Fruit fly (Drosophila melanogaster) whole organism, embryonic: ENCODE measurements around the gene scrt.

Source experiments
- Atf6 ChIP-seq: fragments of 200-800 bp; sonication (Bioruptor generic); IDR thresholded peaks from 2 replicates; pipeline ENCODE4 v1.3.6; 2022; ENCODE audit warnings: missing biosample characterization, missing genetic modification characterization
- BEAF-32 ChIP-seq: fragments of 200-800 bp; sonication (Bioruptor generic); optimal IDR thresholded peaks from 3 replicates; lab custom pipeline; 2017; ENCODE audit warnings: missing biosample characterization, missing genetic modification characterization, mild to moderate bottlenecking, moderate library complexity, missing genetic modification reagents
- CG12659 ChIP-seq: fragments of 200-800 bp; sonication (Bioruptor generic); optimal IDR thresholded peaks from 3 replicates; lab custom pipeline; 2017; ENCODE audit warnings: mild to moderate bottlenecking, missing biosample characterization, missing genetic modification reagents, missing genetic modification characterization
- CG14441 ChIP-seq: fragments of 200-800 bp; sonication (Bioruptor generic); IDR thresholded peaks from 2 replicates; pipeline ENCODE4 v1.3.6; 2022; ENCODE audit warnings: missing biosample characterization, missing genetic modification characterization
- CG15601 ChIP-seq: fragments of 200-800 bp; sonication (Bioruptor generic); optimal IDR thresholded peaks from 3 replicates; lab custom pipeline; 2019; ENCODE audit warnings: missing biosample characterization, mild to moderate bottlenecking, missing genetic modification characterization, moderate library complexity
- CG1647 ChIP-seq: fragments of 200-800 bp; sonication (Bioruptor generic); optimal IDR thresholded peaks from 3 replicates; lab custom pipeline; 2016; ENCODE audit warnings: missing biosample characterization, missing genetic modification characterization
- CG17912 ChIP-seq: fragments of 200-800 bp; sonication (Bioruptor generic); optimal IDR thresholded peaks from 2 replicates; lab custom pipeline; 2018; ENCODE audit warnings: missing biosample characterization, mild to moderate bottlenecking, missing genetic modification characterization
- CG2120 ChIP-seq: fragments of 200-800 bp; sonication (Bioruptor generic); optimal IDR thresholded peaks from 3 replicates; lab custom pipeline; 2016; ENCODE audit warnings: missing biosample characterization, missing genetic modification characterization
- CG2202 ChIP-seq: fragments of 200-800 bp; sonication (Bioruptor generic); optimal IDR thresholded peaks from 2 replicates; lab custom pipeline; 2018; ENCODE audit warnings: missing biosample characterization, mild to moderate bottlenecking, missing genetic modification characterization
- CG33557 ChIP-seq: fragments of 200-800 bp; sonication (Bioruptor generic); optimal IDR thresholded peaks from 2 replicates; lab custom pipeline; 2019; ENCODE audit warnings: missing biosample characterization, mild to moderate bottlenecking, missing genetic modification characterization, moderate library complexity
- CG34224 ChIP-seq: fragments of 200-800 bp; sonication (Bioruptor generic); IDR thresholded peaks from 3 replicates; pipeline ENCODE4 v1.3.6; 2022; ENCODE audit warnings: missing biosample characterization, missing genetic modification characterization; ENCODE audit not compliant: partially characterized antibody
- CG3995 ChIP-seq: fragments of 200-800 bp; sonication (Bioruptor generic); optimal IDR thresholded peaks from 3 replicates; lab custom pipeline; 2016; ENCODE audit warnings: missing biosample characterization, missing genetic modification characterization
- CG43689 ChIP-seq: fragments of 200-800 bp; sonication (Bioruptor generic); IDR thresholded peaks from 2 replicates; pipeline ENCODE4 v1.3.6; 2022; ENCODE audit warnings: missing biosample characterization, missing genetic modification characterization
- CG4424 ChIP-seq: fragments of 200-800 bp; sonication (Bioruptor generic); optimal IDR thresholded peaks from 3 replicates; lab custom pipeline; 2016; ENCODE audit warnings: missing biosample characterization, missing genetic modification characterization
- CG6689 ChIP-seq: fragments of 200-800 bp; sonication (Bioruptor generic); IDR thresholded peaks from 2 replicates; pipeline ENCODE4 v1.3.6; 2022; ENCODE audit warnings: missing biosample characterization, missing genetic modification characterization
- CG7987 ChIP-seq: fragments of 200-800 bp; sonication (Bioruptor generic); optimal IDR thresholded peaks from 2 replicates; lab custom pipeline; 2018; ENCODE audit warnings: missing biosample characterization, mild to moderate bottlenecking, missing genetic modification characterization, moderate library complexity
- CG9609 ChIP-seq: fragments of 200-800 bp; sonication (Bioruptor generic); optimal IDR thresholded peaks from 3 replicates; lab custom pipeline; 2016; ENCODE audit warnings: missing biosample characterization, missing genetic modification characterization
- CG9727 ChIP-seq: fragments of 200-800 bp; sonication (Bioruptor generic); optimal IDR thresholded peaks from 3 replicates; lab custom pipeline; 2017; ENCODE audit warnings: missing biosample characterization, mild to moderate bottlenecking, missing genetic modification characterization
- CG9817 ChIP-seq: fragments of 200-800 bp; sonication (Bioruptor generic); optimal IDR thresholded peaks from 2 replicates; lab custom pipeline; 2018; ENCODE audit warnings: missing biosample characterization, mild to moderate bottlenecking, missing genetic modification characterization, moderate library complexity
- CG9932 ChIP-seq: fragments of 200-800 bp; sonication (Bioruptor generic); IDR thresholded peaks from 2 replicates; pipeline ENCODE4 v1.3.6; 2022; ENCODE audit warnings: missing biosample characterization, missing genetic modification characterization
- Drgx ChIP-seq: fragments of 200-800 bp; sonication (Bioruptor generic); IDR thresholded peaks from 2 replicates; pipeline ENCODE4 v1.3.6; 2022; ENCODE audit warnings: missing biosample characterization, missing genetic modification characterization
- Ets65A ChIP-seq: fragments of 200-800 bp; sonication (Bioruptor generic); peaks from one replicate; lab custom pipeline; 2016; ENCODE audit warnings: missing biosample characterization, missing genetic modification characterization
- H15 ChIP-seq: fragments of 200-800 bp; sonication (Bioruptor generic); IDR thresholded peaks from 3 replicates; pipeline ENCODE4 v1.3.6; 2022; ENCODE audit warnings: missing biosample characterization, missing genetic modification characterization
- Jarid2 ChIP-seq: fragments of 200-800 bp; sonication (Bioruptor generic); optimal IDR thresholded peaks from 3 replicates; lab custom pipeline; 2017; ENCODE audit warnings: mild to moderate bottlenecking, missing biosample characterization, missing genetic modification reagents, missing genetic modification characterization
- Lpt ChIP-seq: fragments of >200 bp; optimal IDR thresholded peaks from 2 replicates; lab custom pipeline; 2018; ENCODE audit warnings: missing biosample characterization, missing genetic modification characterization
- Mad ChIP-seq: fragments of 200-800 bp; sonication (Bioruptor generic); optimal IDR thresholded peaks from 2 replicates; lab custom pipeline; 2016; ENCODE audit warnings: missing biosample characterization, missing genetic modification characterization
- Max ChIP-seq: fragments of 200-800 bp; sonication (Bioruptor generic); optimal IDR thresholded peaks from 2 replicates; lab custom pipeline; 2016; ENCODE audit warnings: missing biosample characterization, mild to moderate bottlenecking, missing genetic modification characterization
- NC2α ChIP-seq: fragments of 200-800 bp; sonication (Bioruptor generic); optimal IDR thresholded peaks from 2 replicates; lab custom pipeline; 2016; ENCODE audit warnings: missing biosample characterization, missing genetic modification characterization
- NfI ChIP-seq: fragments of 200-800 bp; sonication (Bioruptor generic); optimal IDR thresholded peaks from 3 replicates; lab custom pipeline; 2018; ENCODE audit warnings: missing biosample characterization, mild to moderate bottlenecking, missing genetic modification characterization, moderate library complexity
- bab2 ChIP-seq: fragments of 200-800 bp; sonication (Bioruptor generic); optimal IDR thresholded peaks from 2 replicates; lab custom pipeline; 2016; ENCODE audit warnings: missing biosample characterization, missing genetic modification characterization
- btn ChIP-seq: fragments of 200-800 bp; sonication (Bioruptor generic); optimal IDR thresholded peaks from 2 replicates; lab custom pipeline; 2016; ENCODE audit warnings: missing biosample characterization, missing genetic modification characterization
- dpn ChIP-seq, 2 experiments: fragments of 200-800 bp; sonication (Bioruptor generic); optimal IDR thresholded peaks; 3 replicates each; lab custom pipeline; 2016; ENCODE audit warnings: missing biosample characterization in 2 of 2, missing genetic modification characterization in 2 of 2
- fd3F ChIP-seq: fragments of 200-800 bp; sonication (Bioruptor generic); optimal IDR thresholded peaks from 2 replicates; lab custom pipeline; 2018; ENCODE audit warnings: missing biosample characterization, mild to moderate bottlenecking, missing genetic modification characterization, moderate library complexity
- gt ChIP-seq: fragments of 200-800 bp; sonication (Bioruptor generic); IDR thresholded peaks from 2 replicates; pipeline ENCODE4 v1.3.6; 2022; ENCODE audit warnings: missing biosample characterization, missing genetic modification characterization
- nom ChIP-seq: fragments of 200-800 bp; sonication (Bioruptor generic); optimal IDR thresholded peaks from 2 replicates; lab custom pipeline; 2017; ENCODE audit warnings: missing biosample characterization, missing genetic modification characterization, mild to moderate bottlenecking, moderate library complexity, missing genetic modification reagents
- sqz ChIP-seq: fragments of 200-800 bp; sonication (Bioruptor generic); optimal IDR thresholded peaks from 3 replicates; lab custom pipeline; 2018; ENCODE audit warnings: missing biosample characterization, mild to moderate bottlenecking, missing genetic modification characterization
- tgo ChIP-seq: fragments of 200-800 bp; sonication (Bioruptor generic); IDR thresholded peaks from 3 replicates; pipeline ENCODE4 v1.3.6; 2022; ENCODE audit warnings: missing biosample characterization, missing genetic modification characterization
- tio ChIP-seq: fragments of 200-800 bp; sonication (Bioruptor generic); optimal IDR thresholded peaks from 2 replicates; lab custom pipeline; 2017; ENCODE audit warnings: missing biosample characterization, missing genetic modification characterization, inconsistent platforms
- vvl ChIP-seq: fragments of 200-800 bp; sonication (Bioruptor generic); IDR thresholded peaks from 2 replicates; pipeline ENCODE4 v1.3.6; 2022; ENCODE audit warnings: missing biosample characterization, missing genetic modification characterization

scrt gene

DNA sequence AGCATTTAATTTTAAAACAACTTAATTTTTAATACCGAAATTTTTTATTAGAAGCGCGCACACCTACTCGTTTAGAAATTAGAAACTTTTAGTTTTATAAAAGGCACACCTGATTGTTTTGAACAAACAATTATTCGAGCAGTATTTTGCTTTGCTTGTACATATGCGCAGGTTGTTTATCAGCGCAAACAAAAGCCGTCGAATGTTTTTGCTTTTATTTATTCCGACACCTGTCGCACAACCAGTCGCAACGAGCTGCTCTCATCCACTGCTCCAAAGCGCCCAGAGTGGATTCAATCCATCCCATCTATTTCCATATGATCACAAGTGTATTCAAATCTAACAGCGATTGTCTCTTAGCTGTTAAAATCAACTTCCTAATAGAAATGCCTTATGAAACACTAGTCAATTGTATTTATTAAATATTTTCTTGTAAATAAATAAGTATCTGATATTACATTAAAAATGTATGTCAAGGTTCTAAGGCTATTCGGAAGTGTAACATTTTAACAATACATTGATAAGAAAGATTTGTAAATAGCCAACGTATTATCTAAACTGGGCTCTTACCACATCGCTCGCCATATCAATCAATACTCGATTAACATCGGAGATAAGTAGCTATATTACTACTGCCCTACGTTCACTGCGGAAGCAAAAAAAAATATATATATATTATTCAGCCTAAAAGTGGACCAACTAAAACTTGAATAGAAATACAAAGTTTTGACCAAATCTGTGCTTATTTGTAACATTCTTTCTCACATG is 42.2 kb downstream of the scrt start, which contains the start of gene CG11594 (continued):
- TF ChIP-seq CG33557 (GFP tag; lab: Kevin White, UChicago) (no peak), Atf6 (peak; percentile 65), CG9817 (tag; lab: Kevin White, UChicago) (peak; percentile 48), CG9727 (GFP tag; lab: Kevin White, UChicago) (peak; percentile 27), Lpt (no peak), BEAF-32 (GFP tag; lab: Kevin White, UChicago) (no peak), H15 (GFP tag; lab: Robert Waterston, UW) (no peak), Jarid2 (GFP tag; lab: Kevin White, UChicago) (peak; percentile 21), dpn (GFP tag; optimal IDR thresholded peaks at IDR 0.05; lab: Kevin White, UChicago) (peak in 1 of 2 experiments; percentile 51), sqz (GFP tag; lab: Kevin White, UChicago) (no peak), NfI (GFP tag; lab: Kevin White, UChicago) (peak; percentile 12), CG2120 (GFP tag; lab: Kevin White, UChicago) (peak; percentile 26), fd3F (GFP tag; lab: Kevin White, UChicago) (peak; percentile 39), CG12659 (GFP tag; lab: Kevin White, UChicago) (peak; percentile 32), vvl (GFP tag; lab: Robert Waterston, UW) (peak; percentile 36), CG17912 (peak; percentile 30), tio (GFP tag; lab: Kevin White, UChicago) (no peak)

DNA sequence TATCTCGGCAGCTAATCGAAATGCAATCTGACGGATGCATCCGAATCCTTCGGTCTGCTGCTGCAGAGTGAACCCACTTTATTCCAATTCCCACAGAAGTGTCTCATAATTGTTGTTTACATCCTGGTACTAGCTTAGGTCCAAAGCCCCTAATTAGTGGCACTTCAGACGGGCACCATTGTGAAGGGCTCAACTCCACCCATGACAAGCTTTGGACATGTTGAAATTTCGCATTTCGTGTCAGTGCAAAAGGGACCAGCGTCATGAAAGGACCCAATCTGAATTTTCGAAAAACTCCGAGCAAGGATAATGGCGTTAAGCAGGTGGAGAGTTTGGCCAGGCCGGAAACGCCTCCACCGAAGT is 42.8 kb downstream of the scrt start, which contains the start of gene Gr64a:
Gene Gr64a (plus strand): TSS at position 264 of the 363 bp plus-strand sequence.
- TF ChIP-seq NC2α (no peak), CG3995 (GFP tag; lab: Kevin White, UChicago) (no peak), nom (GFP tag; lab: Kevin White, UChicago) (no peak), bab2 (no peak), CG6689 (GFP tag; lab: Robert Waterston, UW) (no peak), CG34224 (no peak), CG9609 (GFP tag; lab: Kevin White, UChicago) (no peak), Mad (GFP tag; lab: Kevin White, UChicago) (no peak), CG9932 (GFP tag; lab: Robert Waterston, UW) (no peak), Drgx (GFP tag; lab: Robert Waterston, UW) (no peak), gt (GFP tag; lab: Robert Waterston, UW) (no peak), CG14441 (GFP tag; lab: Robert Waterston, UW) (no peak), Max (no peak), CG43689 (no peak), CG4424 (GFP tag; lab: Kevin White, UChicago) (no peak), CG2202 (no peak)

DNA sequence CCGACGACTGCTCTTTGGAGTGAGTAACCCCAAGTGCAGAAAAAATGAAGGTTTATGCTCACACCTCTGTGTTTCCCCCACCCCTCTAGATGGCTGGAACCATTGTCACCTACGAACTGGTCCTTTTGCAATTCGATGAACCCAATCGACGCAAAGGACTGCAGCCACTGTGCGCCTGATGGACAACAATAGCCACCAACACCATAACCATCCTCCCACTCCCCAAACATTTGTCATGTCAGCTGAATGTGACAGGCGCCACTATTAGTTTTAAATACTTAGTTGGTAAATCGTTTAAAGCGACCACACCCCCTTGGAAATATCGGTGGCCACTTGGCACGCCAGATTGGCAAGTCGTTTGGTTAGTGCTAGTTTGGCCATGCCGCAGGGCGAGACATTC is 44.6 kb downstream of the scrt start, which contains the start of the genes Gr64b and Gr64c:
Gene Gr64b (plus strand): TSS at position 301 of the 400 bp plus-strand sequence.
Gene Gr64c (plus strand): TSS at position 301 of the 400 bp plus-strand sequence.
- TF ChIP-seq CG1647 (GFP tag; lab: Kevin White, UChicago), result no peak
- TF ChIP-seq, all 482 proteins: peak for 0

DNA sequence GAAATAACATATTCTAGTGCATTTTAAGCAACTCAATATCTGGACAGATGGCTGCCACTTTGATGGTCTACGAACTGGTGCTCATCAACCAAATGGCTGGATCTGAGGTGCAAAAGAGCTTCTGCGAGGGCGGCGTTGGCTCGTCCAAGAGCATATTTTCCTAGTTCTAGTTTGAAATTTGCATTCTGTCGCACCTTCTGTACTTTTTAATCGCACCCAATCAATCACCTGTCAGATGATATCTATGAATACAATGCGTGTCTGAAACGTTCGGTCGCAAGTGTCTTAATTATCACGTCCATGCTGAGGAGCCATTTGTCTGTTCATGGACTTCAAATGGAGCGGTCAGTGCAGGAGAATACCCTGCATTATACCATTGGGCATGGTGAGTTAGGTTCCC is 48.1 kb downstream of the scrt start, which contains the start of the genes Gr64d and Gr64e:
Gene Gr64d (plus strand): TSS at position 301 of the 400 bp plus-strand sequence.
Gene Gr64e (plus strand): TSS at position 380 of the 400 bp plus-strand sequence.
- TF ChIP-seq CG7987 (GFP tag; lab: Kevin White, UChicago) (no peak), tgo (GFP tag; lab: Robert Waterston, UW) (no peak), CG15601 (no peak), btn (no peak), Ets65A (peak; percentile 56)
